Worm (Caenorhabditis elegans): ENCODE results near the gene Y22D7AL.9.
A peak's percentile ranks its signal among the peaks of the same experiment; 100 is the strongest.

The Y22D7AL.9 gene

DNA sequence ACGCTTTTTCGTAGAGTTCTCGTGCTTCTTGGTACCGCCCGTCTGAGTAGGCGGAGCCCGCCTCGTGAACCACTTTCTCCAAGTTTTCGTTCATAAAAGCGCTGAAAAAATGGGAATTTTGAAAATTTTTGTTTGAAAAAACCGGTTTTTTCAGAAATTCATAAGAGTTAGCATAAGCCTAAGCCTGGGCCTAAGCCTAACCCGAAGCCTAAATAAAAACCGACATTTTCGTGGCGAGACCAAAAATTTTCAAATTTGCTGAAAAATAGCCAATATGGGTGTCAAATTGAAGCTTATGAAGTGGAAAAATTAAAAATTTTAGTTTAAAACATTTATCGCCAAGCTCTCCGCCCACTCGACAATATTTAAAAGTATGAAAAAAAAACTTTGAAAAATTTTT is at the start of gene Y22D7AL.9:
Gene Y22D7AL.9 (minus strand): TSS at position 101 of the 400 bp plus-strand sequence.
- TF ChIP-seq rbr-2 (tag; optimal IDR thresholded peaks at IDR 0.05) (no peak), Y5F2A.4 (GFP tag; optimal IDR thresholded peaks at IDR 0.05) (no peak), Y105C5A.15 (GFP tag; IDR thresholded peaks at IDR 0.05) (no peak), mes-2 (tag; optimal IDR thresholded peaks at IDR 0.05; ENCODE audit: poor library complexity, severe bottlenecking) (no peak), F26F4.8 (GFP tag; conservative IDR thresholded peaks at IDR 0.05) (no peak), egl-27 (tag; optimal IDR thresholded peaks at IDR 0.05) (no peak), ZK546.5 (tag; optimal IDR thresholded peaks at IDR 0.05) (no peak), mxl-2 (GFP tag; conservative IDR thresholded peaks at IDR 0.05) (no peak), lin-15B (tag; optimal IDR thresholded peaks at IDR 0.05) (no peak)

ce11 chrIII:1663056-1663455 is 49.2 kb upstream of the Y22D7AL.9 start:
- TF ChIP-seq mep-1 (tag; optimal IDR thresholded peaks at IDR 0.05), result no peak
- peak; percentile 94 for TF ChIP-seq ceh-28 (tag; optimal IDR thresholded peaks at IDR 0.05)

DNA sequence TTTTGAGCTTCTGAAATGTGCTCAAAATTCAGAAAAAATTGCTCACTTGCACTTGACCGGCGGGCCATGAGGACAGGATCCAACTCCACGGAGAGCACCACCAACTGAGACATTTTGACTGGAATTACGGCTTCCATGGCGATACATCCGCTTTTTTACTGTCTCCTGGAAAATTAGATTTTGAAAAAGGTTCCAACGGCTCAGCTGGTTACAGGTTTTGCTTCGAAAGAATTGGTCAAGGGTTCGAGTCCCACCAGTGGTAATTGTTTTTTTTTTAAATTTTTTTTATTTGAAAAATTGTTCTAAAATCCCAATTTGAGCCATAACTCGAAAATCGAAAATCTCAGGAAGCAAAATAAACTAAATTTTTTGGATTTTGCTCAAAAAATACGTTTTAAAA is 48.6 kb upstream of the Y22D7AL.9 start:
- TF ChIP-seq aha-1 (tag) (peak; percentile 1), nhr-77 (tag; optimal IDR thresholded peaks at IDR 0.05) (no peak)

ce11 chrIII:1661031-1661430 is 47.2 kb upstream of the Y22D7AL.9 start:
- TF ChIP-seq dmd-8 (GFP tag; IDR thresholded peaks at IDR 0.05) (no peak), lim-7 (GFP tag; IDR thresholded peaks at IDR 0.05) (no peak), pqm-1 (tag; optimal IDR thresholded peaks at IDR 0.05) (peak; percentile 91), nhr-28 (tag; optimal IDR thresholded peaks at IDR 0.05) (peak; percentile 53), F49E8.2 (tag; optimal IDR thresholded peaks at IDR 0.05; ENCODE audit: borderline replicate concordance) (no peak), lsy-2 (tag; optimal IDR thresholded peaks at IDR 0.05) (no peak), unc-39 (tag; optimal IDR thresholded peaks at IDR 0.05) (no peak), tra-1 (GFP tag; IDR thresholded peaks at IDR 0.05) (no peak), lin-38 (GFP tag; IDR thresholded peaks at IDR 0.05) (no peak), dve-1 (tag; optimal IDR thresholded peaks at IDR 0.05; ENCODE audit: insufficient read depth) (peak; percentile 0), lin-39 (tag; optimal IDR thresholded peaks at IDR 0.05) (no peak), tag-97 (GFP tag; IDR thresholded peaks at IDR 0.05) (no peak), daf-16 (GFP tag; optimal IDR thresholded peaks at IDR 0.05) (no peak), daf-16 (tag; optimal IDR thresholded peaks at IDR 0.05) (peak; percentile 38), nhr-42 (GFP tag; IDR thresholded peaks at IDR 0.05) (no peak), R02D3.7 (tag; optimal IDR thresholded peaks at IDR 0.05) (no peak), skn-1 (tag; optimal IDR thresholded peaks at IDR 0.05) (no peak), aly-2 (tag; optimal IDR thresholded peaks at IDR 0.05) (no peak), D1046.2 (GFP tag; IDR thresholded peaks at IDR 0.05) (no peak), Y48G9A.11 (GFP tag; IDR thresholded peaks at IDR 0.05) (no peak), dmd-6 (GFP tag; IDR thresholded peaks at IDR 0.05) (peak; percentile 22; the same call in 1 of the 2 replicates), ctbp-1 (GFP tag; IDR thresholded peaks at IDR 0.05) (no peak), duxl-1 (tag; optimal IDR thresholded peaks at IDR 0.05; ENCODE audit: poor library complexity) (no peak), daf-8 (GFP tag; IDR thresholded peaks at IDR 0.05) (no peak), jun-1 (tag; optimal IDR thresholded peaks at IDR 0.05) (no peak)
